Fruit fly (Drosophila melanogaster) whole organism, prepupa: Measurements from ENCODE around the gene CG12971.

Experiments used
- Blimp-1 ChIP-seq: fragments of 200-800 bp; sonication (Bioruptor generic); optimal IDR thresholded peaks from 3 replicates; lab custom pipeline; 2017; ENCODE audit warnings: missing biosample characterization, missing genetic modification characterization, mild to moderate bottlenecking, moderate library complexity, missing genetic modification reagents
- CG10631 ChIP-seq: fragments of 200-800 bp; sonication (Bioruptor generic); optimal IDR thresholded peaks from 2 replicates; lab custom pipeline; 2016; ENCODE audit warnings: missing biosample characterization, missing genetic modification characterization
- CG10669 ChIP-seq: fragments of 200-800 bp; sonication (Bioruptor generic); optimal IDR thresholded peaks from 3 replicates; lab custom pipeline; 2018; ENCODE audit warnings: missing biosample characterization, mild to moderate bottlenecking, missing genetic modification characterization, moderate library complexity
- CG11902 ChIP-seq: fragments of 200-800 bp; sonication (Bioruptor generic); optimal IDR thresholded peaks from 3 replicates; lab custom pipeline; 2016; ENCODE audit warnings: missing biosample characterization, missing genetic modification characterization
- CG1621 ChIP-seq: fragments of 200-800 bp; sonication (Bioruptor generic); optimal IDR thresholded peaks from 3 replicates; lab custom pipeline; 2018; ENCODE audit warnings: missing biosample characterization, mild to moderate bottlenecking, missing genetic modification characterization
- CG16779 ChIP-seq: fragments of 200-800 bp; sonication (Bioruptor generic); optimal IDR thresholded peaks from 3 replicates; lab custom pipeline; 2017; ENCODE audit warnings: missing biosample characterization, mild to moderate bottlenecking, missing genetic modification characterization
- CG3032 ChIP-seq: fragments of 200-800 bp; optimal IDR thresholded peaks from 2 replicates; lab custom pipeline; 2019; ENCODE audit warnings: missing biosample characterization, mild to moderate bottlenecking, missing genetic modification characterization, moderate library complexity
- CG31627 ChIP-seq: fragments of 200-800 bp; sonication (Bioruptor generic); optimal IDR thresholded peaks from 3 replicates; lab custom pipeline; 2016; ENCODE audit warnings: missing biosample characterization, missing genetic modification characterization
- CG32006 ChIP-seq: fragments of 200-800 bp; sonication (Bioruptor generic); optimal IDR thresholded peaks from 3 replicates; lab custom pipeline; 2017; ENCODE audit warnings: missing biosample characterization, mild to moderate bottlenecking, missing genetic modification characterization
- CG34406 ChIP-seq: fragments of 200-800 bp; sonication (Bioruptor generic); optimal IDR thresholded peaks from 3 replicates; lab custom pipeline; 2016; ENCODE audit warnings: missing biosample characterization, missing genetic modification characterization
- CG4318 ChIP-seq: fragments of 200-800 bp; sonication (Bioruptor generic); optimal IDR thresholded peaks from 3 replicates; lab custom pipeline; 2017; ENCODE audit warnings: missing biosample characterization, mild to moderate bottlenecking, missing genetic modification characterization
- CG6163 ChIP-seq: fragments of 200-800 bp; sonication (Bioruptor generic); IDR thresholded peaks from 3 replicates; pipeline ENCODE4 v1.3.6; 2022; ENCODE audit warnings: missing biosample characterization, missing genetic modification characterization
- CG6808 ChIP-seq: fragments of 200-800 bp; sonication (Bioruptor generic); optimal IDR thresholded peaks from 3 replicates; lab custom pipeline; 2017; ENCODE audit warnings: missing biosample characterization, missing genetic modification characterization, mild to moderate bottlenecking, moderate library complexity, missing genetic modification reagents
- CG6854 ChIP-seq: fragments of 200-800 bp; sonication (Bioruptor generic); optimal IDR thresholded peaks from 2 replicates; lab custom pipeline; 2017; ENCODE audit warnings: missing biosample characterization, mild to moderate bottlenecking, missing genetic modification characterization
- CG8119 ChIP-seq: fragments of 200-800 bp; sonication (Bioruptor generic); IDR thresholded peaks from 3 replicates; pipeline ENCODE4 v1.3.6; 2022; ENCODE audit warnings: missing biosample characterization, missing genetic modification characterization
- CG8319 ChIP-seq: fragments of 200-800 bp; sonication (Bioruptor generic); optimal IDR thresholded peaks from 3 replicates; lab custom pipeline; 2016; ENCODE audit warnings: missing biosample characterization, missing genetic modification characterization
- CG8632 ChIP-seq: fragments of 200-800 bp; sonication (Bioruptor generic); optimal IDR thresholded peaks from 3 replicates; lab custom pipeline; 2016; ENCODE audit warnings: missing biosample characterization, missing genetic modification characterization
- Eip75B ChIP-seq: fragments of 200-800 bp; sonication (Bioruptor generic); optimal IDR thresholded peaks from 3 replicates; lab custom pipeline; 2016; ENCODE audit warnings: missing biosample characterization, missing genetic modification characterization
- Eip93F ChIP-seq: fragments of 200-800 bp; sonication (Bioruptor generic); optimal IDR thresholded peaks from 2 replicates; lab custom pipeline; 2016; ENCODE audit warnings: missing biosample characterization, mild to moderate bottlenecking, missing genetic modification characterization
- Ets96B ChIP-seq: fragments of 200-800 bp; optimal IDR thresholded peaks from 2 replicates; lab custom pipeline; 2019; ENCODE audit warnings: missing biosample characterization, mild to moderate bottlenecking, missing genetic modification characterization, moderate library complexity
- Gug ChIP-seq: fragments of 200-800 bp; sonication (Bioruptor generic); IDR thresholded peaks from 2 replicates; pipeline ENCODE4 v1.3.6; 2022; ENCODE audit warnings: missing biosample characterization, missing genetic modification characterization
- Hr38 ChIP-seq: sonication (Bioruptor generic); optimal IDR thresholded peaks from 2 replicates; lab custom pipeline; 2016; ENCODE audit warnings: missing biosample characterization, missing genetic modification characterization
- Hr39 ChIP-seq: fragments of 200-800 bp; sonication (Bioruptor generic); optimal IDR thresholded peaks from 2 replicates; lab custom pipeline; 2016; ENCODE audit warnings: missing biosample characterization, missing genetic modification characterization
- Hr4 ChIP-seq: fragments of 200-800 bp; sonication (Bioruptor generic); optimal IDR thresholded peaks from 3 replicates; lab custom pipeline; 2016; ENCODE audit warnings: missing biosample characterization, missing genetic modification characterization
- Lpt ChIP-seq: fragments of 200-800 bp; sonication (Bioruptor generic); optimal IDR thresholded peaks from 3 replicates; lab custom pipeline; 2016; ENCODE audit warnings: missing biosample characterization, missing genetic modification characterization
- Met ChIP-seq: fragments of 200-800 bp; sonication (Bioruptor generic); optimal IDR thresholded peaks from 3 replicates; lab custom pipeline; 2016; ENCODE audit warnings: missing biosample characterization, missing genetic modification characterization
- Smox ChIP-seq: fragments of 200-800 bp; sonication (Bioruptor generic); optimal IDR thresholded peaks from 3 replicates; lab custom pipeline; 2016; ENCODE audit warnings: missing biosample characterization, missing genetic modification characterization
- Sox102F ChIP-seq: fragments of 200-800 bp; sonication (Bioruptor generic); optimal IDR thresholded peaks from 2 replicates; lab custom pipeline; 2016; ENCODE audit warnings: missing biosample characterization, mild to moderate bottlenecking, missing genetic modification characterization
- achi ChIP-seq: fragments of 200-800 bp; sonication (Bioruptor generic); optimal IDR thresholded peaks from 3 replicates; lab custom pipeline; 2016; ENCODE audit warnings: missing biosample characterization, missing genetic modification characterization
- cyc ChIP-seq: fragments of 200-800 bp; sonication (Bioruptor generic); optimal IDR thresholded peaks from 3 replicates; lab custom pipeline; 2016; ENCODE audit warnings: missing biosample characterization, missing genetic modification characterization
- dac ChIP-seq: fragments of 200-800 bp; sonication (Bioruptor generic); optimal IDR thresholded peaks from 2 replicates; lab custom pipeline; 2017; ENCODE audit warnings: missing biosample characterization, mild to moderate bottlenecking, missing genetic modification characterization
- dsx ChIP-seq: fragments of 200-800 bp; optimal IDR thresholded peaks from 3 replicates; lab custom pipeline; 2019; ENCODE audit warnings: missing biosample characterization, mild to moderate bottlenecking, missing genetic modification characterization, moderate library complexity; ENCODE audit not compliant: poor library complexity, severe bottlenecking
- fd59A ChIP-seq: fragments of 200-800 bp; sonication (Bioruptor generic); optimal IDR thresholded peaks from 2 replicates; lab custom pipeline; 2017; ENCODE audit warnings: missing biosample characterization, mild to moderate bottlenecking, missing genetic modification characterization, missing genetic modification reagents
- fkh ChIP-seq: fragments of 200-800 bp; sonication (Bioruptor generic); optimal IDR thresholded peaks from 3 replicates; lab custom pipeline; 2017; ENCODE audit warnings: missing biosample characterization, mild to moderate bottlenecking, missing genetic modification characterization, moderate library complexity
- lz ChIP-seq: fragments of 200-800 bp; sonication (Bioruptor generic); optimal IDR thresholded peaks from 3 replicates; lab custom pipeline; 2016; ENCODE audit warnings: missing biosample characterization, missing genetic modification characterization
- net ChIP-seq: fragments of 200-800 bp; sonication (Bioruptor generic); optimal IDR thresholded peaks from 3 replicates; lab custom pipeline; 2016; ENCODE audit warnings: missing biosample characterization, missing genetic modification characterization
- pdm3 ChIP-seq: fragments of 200-800 bp; sonication (Bioruptor generic); optimal IDR thresholded peaks from 3 replicates; lab custom pipeline; 2016; ENCODE audit warnings: missing biosample characterization, missing genetic modification characterization
- salr ChIP-seq, 2 experiments: fragments of 200-800 bp; sonication (Bioruptor generic); optimal IDR thresholded peaks; 3 replicates each; lab custom pipeline; 2016 to 2018; ENCODE audit warnings: missing biosample characterization in 2 of 2, missing genetic modification characterization in 2 of 2, mild to moderate bottlenecking in 1 of 2
- ss ChIP-seq, 2 experiments: fragments of 200-800 bp; sonication (Bioruptor generic); optimal IDR thresholded peaks; 2 replicates in 1 of 2; 3 replicates in 1 of 2; lab custom pipeline; 2017 to 2018; ENCODE audit warnings: mild to moderate bottlenecking in 2 of 2, missing biosample characterization in 2 of 2, missing genetic modification characterization in 2 of 2, moderate library complexity in 1 of 2
- svp ChIP-seq: fragments of 200-800 bp; sonication (Bioruptor generic); peaks from one replicate; lab custom pipeline; 2016; ENCODE audit warnings: missing biosample characterization, missing genetic modification characterization
- topi ChIP-seq: fragments of 200-800 bp; sonication (Bioruptor generic); optimal IDR thresholded peaks from 3 replicates; lab custom pipeline; 2016; ENCODE audit warnings: missing biosample characterization, missing genetic modification characterization
- vri ChIP-seq: fragments of 200-800 bp; sonication (Bioruptor generic); optimal IDR thresholded peaks from 3 replicates; lab custom pipeline; 2016; ENCODE audit warnings: missing biosample characterization, mild to moderate bottlenecking, missing genetic modification characterization

Gene CG12971

dm6 chr3L:21334999-21335631 lies 21.2 kb downstream of the CG12971 start, which contains the start of gene Tsr1:
Tsr1 (plus strand) TSS chr3L:21335215.
- TF ChIP-seq Ets96B (no peak), CG8632 (GFP tag; lab: Kevin White, UChicago) (no peak), ss (GFP tag; optimal IDR thresholded peaks at IDR 0.05; lab: Kevin White, UChicago) (no peak), fd59A (GFP tag; lab: Kevin White, UChicago) (no peak)

- TF ChIP-seq CG6808 (GFP tag; lab: Kevin White, UChicago): no peak
- TF ChIP-seq CG11902 (GFP tag; lab: Kevin White, UChicago): no peak
- TF ChIP-seq salr (GFP tag; optimal IDR thresholded peaks at IDR 0.05; lab: Kevin White, UChicago): no peak
- no peak for TF ChIP-seq CG10669 (GFP tag; lab: Kevin White, UChicago)
- TF ChIP-seq CG10631 (GFP tag; lab: Kevin White, UChicago): no peak
- TF ChIP-seq CG16779 (tag; lab: Kevin White, UChicago): no peak
- TF ChIP-seq Eip75B (GFP tag; lab: Kevin White, UChicago): no peak
- TF ChIP-seq CG8119 (GFP tag; lab: Robert Waterston, UW): no peak
- no peak for TF ChIP-seq Sox102F (GFP tag; lab: Kevin White, UChicago)
- no peak for TF ChIP-seq cyc
- TF ChIP-seq Smox: no peak
- no peak for TF ChIP-seq ss (GFP tag; optimal IDR thresholded peaks at IDR 0.05; lab: Kevin White, UChicago)
- no peak for TF ChIP-seq Hr39 (GFP tag; lab: Kevin White, UChicago)
- TF ChIP-seq CG6854 (GFP tag; lab: Kevin White, UChicago): no peak
- no peak for TF ChIP-seq CG6163 (GFP tag; lab: Robert Waterston, UW)
- TF ChIP-seq achi (GFP tag; lab: Kevin White, UChicago): no peak
- TF ChIP-seq topi: no peak
- no peak for TF ChIP-seq fkh (GFP tag; lab: Kevin White, UChicago)
- no peak for TF ChIP-seq CG1621 (tag; lab: Kevin White, UChicago)
Observed at dm6 chr3L:21324724-21325123, 31.6 kb downstream of the CG12971 start.

- TF ChIP-seq CG8119 (GFP tag; lab: Robert Waterston, UW): no peak; the same call in 2 of the 3 replicates
- TF ChIP-seq vri: no peak
- TF ChIP-seq Hr4 (GFP tag; lab: Kevin White, UChicago): peak; percentile 36
- peak; percentile 66 for TF ChIP-seq CG32006
- no peak for TF ChIP-seq Sox102F (GFP tag; lab: Kevin White, UChicago)
- no peak for TF ChIP-seq Hr38 (GFP tag; lab: Kevin White, UChicago)
- TF ChIP-seq CG10669 (GFP tag; lab: Kevin White, UChicago): peak; percentile 59
- no peak for TF ChIP-seq svp (GFP tag; lab: Kevin White, UChicago)
- no peak for TF ChIP-seq CG6808 (GFP tag; lab: Kevin White, UChicago)
- no peak for TF ChIP-seq dac (GFP tag; lab: Kevin White, UChicago)
- TF ChIP-seq CG4318 (GFP tag; lab: Kevin White, UChicago): peak; percentile 37
- TF ChIP-seq CG1621 (tag; lab: Kevin White, UChicago): no peak
- no peak for TF ChIP-seq CG3032 (tag; lab: Kevin White, UChicago)
- TF ChIP-seq Lpt (GFP tag; lab: Kevin White, UChicago): no peak
- TF ChIP-seq Gug (GFP tag; lab: Robert Waterston, UW): no peak
- peak; percentile 17 for TF ChIP-seq fd59A (GFP tag; lab: Kevin White, UChicago)
- TF ChIP-seq CG8319 (GFP tag; lab: Kevin White, UChicago): no peak
- TF ChIP-seq Hr39 (GFP tag; lab: Kevin White, UChicago): peak; percentile 4
- TF ChIP-seq CG10631 (GFP tag; lab: Kevin White, UChicago): peak; percentile 17
- TF ChIP-seq ss (GFP tag; optimal IDR thresholded peaks at IDR 0.05; lab: Kevin White, UChicago): no peak
- TF ChIP-seq Ets96B: no peak
- TF ChIP-seq Blimp-1 (GFP tag; lab: Kevin White, UChicago): no peak
- TF ChIP-seq CG34406 (GFP tag; lab: Kevin White, UChicago): peak; percentile 22
- TF ChIP-seq net: peak; percentile 4
- TF ChIP-seq Eip93F (GFP tag; lab: Kevin White, UChicago): no peak
- peak; percentile 3 for TF ChIP-seq Eip75B (GFP tag; lab: Kevin White, UChicago)
- TF ChIP-seq pdm3 (GFP tag; lab: Kevin White, UChicago): peak; percentile 40
- TF ChIP-seq fkh (GFP tag; lab: Kevin White, UChicago): no peak
- TF ChIP-seq Smox: peak; percentile 54
- peak; percentile 28 for TF ChIP-seq CG31627 (GFP tag; lab: Kevin White, UChicago)
- TF ChIP-seq CG6163 (GFP tag; lab: Robert Waterston, UW): no peak
- no peak for TF ChIP-seq dsx (GFP tag; lab: Kevin White, UChicago)
- peak; percentile 19 for TF ChIP-seq lz (GFP tag; lab: Kevin White, UChicago)
- TF ChIP-seq CG16779 (tag; lab: Kevin White, UChicago): peak; percentile 10
- peak; percentile 11 for TF ChIP-seq cyc
- peak; percentile 54 for TF ChIP-seq Met (GFP tag; lab: Kevin White, UChicago)
Observed at dm6 chr3L:21321807-21322503, 34.3 kb downstream of the CG12971 start.
